Worm (Caenorhabditis elegans): Measurements from ENCODE around the gene Y41E3.22.

DNA sequence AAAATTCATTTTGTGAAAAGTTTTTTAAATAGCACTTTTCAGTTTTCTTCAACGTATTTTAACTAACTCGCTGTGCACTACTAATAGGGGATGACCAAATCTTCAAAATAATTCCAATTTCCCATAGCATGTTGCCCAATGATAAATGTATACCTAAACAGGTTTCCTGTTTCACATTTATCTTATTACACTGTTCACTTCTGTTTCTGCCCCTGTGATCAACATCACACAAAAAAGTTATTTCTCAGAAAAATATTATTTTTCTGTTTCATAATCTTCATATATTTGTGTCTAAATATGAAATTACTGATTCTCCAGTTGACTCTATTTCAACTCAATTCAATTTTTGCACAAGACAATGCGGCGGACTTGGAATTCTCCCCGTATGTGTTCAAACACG, at the start of gene Y41E3.22:
- TF ChIP-seq snpc-4 (tag; optimal IDR thresholded peaks at IDR 0.05) (no peak), blmp-1 (tag; optimal IDR thresholded peaks at IDR 0.05) (no peak), ces-1 (GFP tag; optimal IDR thresholded peaks at IDR 0.05) (no peak), lin-13 (tag; optimal IDR thresholded peaks at IDR 0.05) (no peak), hlh-1 (tag; optimal IDR thresholded peaks at IDR 0.05) (no peak), nhr-28 (tag; optimal IDR thresholded peaks at IDR 0.05) (no peak), nhr-12 (tag; optimal IDR thresholded peaks at IDR 0.05) (no peak), ceh-39 (tag; optimal IDR thresholded peaks at IDR 0.05) (no peak), unc-62 (GFP tag; optimal IDR thresholded peaks at IDR 0.05) (no peak)
